Worm (Caenorhabditis elegans) whole organism, midembryonic: ENCODE data around the gene srx-39.

ENCODE experiments used
- tab-1 ChIP-seq: fragments of 200-800 bp; sonication (Bioruptor generic); IDR thresholded peaks from 2 replicates; pipeline ENCODE4 v1.3.6; 2022; ENCODE audit warnings: missing genetic modification characterization, missing compliant biosample characterization
- ztf-29 ChIP-seq: fragments of 200-800 bp; sonication (Bioruptor generic); IDR thresholded peaks from 2 replicates; pipeline ENCODE4 v1.3.6; 2022; ENCODE audit warnings: missing genetic modification reagents, missing genetic modification characterization, missing compliant biosample characterization

ce11 chrV:5203643-5204042 is 46.1 kb upstream of the srx-39 start:
- TF ChIP-seq ztf-29 (GFP tag; lab: Robert Waterston, UW) (no peak), tab-1 (GFP tag; lab: Robert Waterston, UW) (no peak)
